Worm (Caenorhabditis elegans): Measurements from ENCODE around the gene T19C3.5.

T19C3.5 gene

ce11 chrIII:640198-640803 lies 12.6 kb upstream of the T19C3.5 start, which contains the start of the genes tag-266 and tag-267 (continued):
- TF ChIP-seq sox-4 (tag; optimal IDR thresholded peaks at IDR 0.05) (peak; percentile 31), ceh-6 (GFP tag; optimal IDR thresholded peaks at IDR 0.05) (no peak), ref-2 (tag; optimal IDR thresholded peaks at IDR 0.05) (peak; percentile 95), F13H6.1 (tag; optimal IDR thresholded peaks at IDR 0.05) (peak; percentile 75), pqm-1 (tag; optimal IDR thresholded peaks at IDR 0.05) (peak; percentile 95), madf-2 (tag; optimal IDR thresholded peaks at IDR 0.05) (peak; percentile 34), K09A11.1 (tag; optimal IDR thresholded peaks at IDR 0.05; ENCODE audit: insufficient read depth) (no peak), ceh-48 (tag; optimal IDR thresholded peaks at IDR 0.05) (peak; percentile 98), sox-2 (GFP tag; IDR thresholded peaks at IDR 0.05) (no peak), unc-55 (GFP tag; optimal IDR thresholded peaks at IDR 0.05) (no peak), hlh-6 (tag; optimal IDR thresholded peaks at IDR 0.05) (no peak), fkh-6 (tag; optimal IDR thresholded peaks at IDR 0.05) (no peak), ztf-16 (tag; optimal IDR thresholded peaks at IDR 0.05) (peak; percentile 78), tbx-7 (tag; optimal IDR thresholded peaks at IDR 0.05) (peak; percentile 87), odd-2 (tag; optimal IDR thresholded peaks at IDR 0.05) (no peak), zip-5 (tag; optimal IDR thresholded peaks at IDR 0.05) (peak; percentile 98), ets-4 (tag; optimal IDR thresholded peaks at IDR 0.05) (peak; percentile 89), ceh-14 (tag; optimal IDR thresholded peaks at IDR 0.05) (peak; percentile 87), hlh-8 (tag; optimal IDR thresholded peaks at IDR 0.05) (peak; percentile 96), unc-42 (tag; optimal IDR thresholded peaks at IDR 0.05) (peak; percentile 66), npax-4 (tag; optimal IDR thresholded peaks at IDR 0.05) (peak; percentile 21), ceh-2 (tag; optimal IDR thresholded peaks at IDR 0.05) (peak; percentile 89), ceh-34 (tag; optimal IDR thresholded peaks at IDR 0.05) (peak; percentile 69), unc-86 (tag; optimal IDR thresholded peaks at IDR 0.05) (peak; percentile 89), C38D4.7 (GFP tag; optimal IDR thresholded peaks at IDR 0.05) (peak; percentile 53), unc-3 (GFP tag; conservative IDR thresholded peaks at IDR 0.05) (peak; percentile 56; the same call in 1 of the 2 replicates), unc-3 (tag; optimal IDR thresholded peaks at IDR 0.05) (peak; percentile 93), pros-1 (tag; optimal IDR thresholded peaks at IDR 0.05) (no peak), dve-1 (tag; optimal IDR thresholded peaks at IDR 0.05) (no peak), gmeb-2 (tag; optimal IDR thresholded peaks at IDR 0.05) (peak; percentile 37), K02D7.2 (tag; optimal IDR thresholded peaks at IDR 0.05) (peak; percentile 63), rnt-1 (tag; optimal IDR thresholded peaks at IDR 0.05) (peak; percentile 35), ttx-3 (tag; optimal IDR thresholded peaks at IDR 0.05) (peak; percentile 58)

ce11 chrIII:638319-638718 lies 10.6 kb upstream of the T19C3.5 start, which contains the start of gene sbds-1:
Gene sbds-1 (minus strand): TSS chrIII:638419.
- TF ChIP-seq elt-2 (tag; optimal IDR thresholded peaks at IDR 0.05) (no peak), ceh-31 (tag; optimal IDR thresholded peaks at IDR 0.05) (no peak), dmd-4 (tag; optimal IDR thresholded peaks at IDR 0.05; ENCODE audit: borderline replicate concordance) (no peak), ceh-19 (GFP tag; optimal IDR thresholded peaks at IDR 0.05) (no peak), pat-9 (tag; optimal IDR thresholded peaks at IDR 0.05) (no peak)

DNA sequence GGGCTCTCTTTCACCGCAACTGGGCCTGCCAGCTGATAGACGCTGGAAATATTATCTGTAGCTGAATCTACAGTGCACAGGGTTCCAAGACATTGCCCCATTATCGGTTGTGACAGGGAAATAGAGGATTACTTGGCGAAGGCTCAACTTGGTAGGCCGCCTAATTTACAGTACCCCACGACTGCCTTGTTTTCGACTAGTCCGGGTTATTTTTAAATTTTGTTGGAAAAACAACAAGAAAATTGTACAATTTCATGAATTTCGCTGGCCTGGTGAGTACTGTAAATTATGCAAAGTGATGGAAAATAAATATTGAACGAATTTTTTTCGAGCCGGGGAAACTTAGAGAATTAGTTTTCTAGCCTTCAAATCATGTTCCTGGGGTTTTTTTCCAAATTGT lies 8.3 kb upstream of the T19C3.5 start, which contains the start of gene T19C3.7:
T19C3.7 (minus strand) TSS at position 101 of the 400 bp plus-strand sequence.
- TF ChIP-seq ahr-1 (tag; optimal IDR thresholded peaks at IDR 0.05) (no peak), nfya-1 (tag; optimal IDR thresholded peaks at IDR 0.05) (no peak), sox-4 (tag; optimal IDR thresholded peaks at IDR 0.05) (no peak), lin-11 (tag; optimal IDR thresholded peaks at IDR 0.05) (no peak), hlh-15 (tag; optimal IDR thresholded peaks at IDR 0.05) (no peak), rnt-1 (tag; optimal IDR thresholded peaks at IDR 0.05) (no peak)
